Fruit fly (Drosophila melanogaster): ENCODE measurements around the gene CG12877.
A peak's percentile ranks its signal among the peaks of the same experiment; 100 is the strongest.

Gene CG12877

DNA sequence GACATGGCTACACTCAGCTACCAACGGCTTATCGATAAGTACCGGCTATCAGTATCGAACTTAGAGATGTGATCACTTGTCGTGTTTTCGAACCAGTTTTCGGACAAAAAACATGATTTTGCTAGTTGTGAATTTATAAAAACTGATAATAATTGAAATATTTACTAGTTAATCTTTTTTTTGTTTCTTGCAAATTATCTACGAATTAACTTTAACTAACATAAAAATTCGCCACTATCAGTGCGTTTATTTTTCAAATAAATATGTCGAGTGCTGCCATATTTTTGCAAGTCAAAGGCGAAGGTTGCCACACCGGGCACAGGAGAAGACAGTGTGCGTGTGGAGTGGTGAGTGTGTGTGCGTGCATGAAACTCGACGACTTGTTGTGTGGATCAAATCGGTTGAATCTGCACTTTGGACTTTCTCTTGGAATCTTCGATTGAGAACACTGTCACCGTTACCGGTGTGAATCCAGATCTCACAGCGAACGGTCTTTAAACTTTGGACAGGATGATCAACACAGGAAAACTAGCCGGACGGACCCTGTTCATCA is 29.6 kb upstream of the CG12877 start, which contains the start of gene Hsdl2 (continued):
- TF ChIP-seq CG14050 (GFP tag; IDR thresholded peaks at IDR 0.05) (peak; percentile 47; the same call in 2 of the 3 replicates), hbn (GFP tag; IDR thresholded peaks at IDR 0.05; ENCODE audit: partially characterized antibody) (peak; percentile 56; the same call in 1 of the 2 replicates), gsb-n (tag; optimal IDR thresholded peaks at IDR 0.05) (no peak), stc (GFP tag; IDR thresholded peaks at IDR 0.05) (no peak), run (tag; optimal IDR thresholded peaks at IDR 0.05) (no peak), cas (GFP tag; IDR thresholded peaks at IDR 0.05) (no peak), CG16813 (GFP tag; IDR thresholded peaks at IDR 0.05; ENCODE audit: partially characterized antibody) (peak; percentile 79), dm (GFP tag; optimal IDR thresholded peaks at IDR 0.05) (peak; percentile 32), CG2678 (tag; optimal IDR thresholded peaks at IDR 0.05) (no peak), zfh2 (GFP tag; optimal IDR thresholded peaks at IDR 0.05) (peak; percentile 12), CG13424 (tag; optimal IDR thresholded peaks at IDR 0.05) (peak; percentile 55), maf-S (GFP tag; optimal IDR thresholded peaks at IDR 0.05) (no peak), CG33213 (GFP tag; optimal IDR thresholded peaks at IDR 0.05) (peak; percentile 38), sug (tag; optimal IDR thresholded peaks at IDR 0.05) (no peak), her (GFP tag; optimal IDR thresholded peaks at IDR 0.05) (no peak), Hand (GFP tag; optimal IDR thresholded peaks at IDR 0.05) (no peak), ham (GFP tag; IDR thresholded peaks at IDR 0.05) (no peak), pnt (GFP tag; optimal IDR thresholded peaks at IDR 0.05) (no peak), CG1529 (GFP tag; optimal IDR thresholded peaks at IDR 0.05) (no peak), CG6854 (GFP tag; optimal IDR thresholded peaks at IDR 0.05) (no peak), Dip3 (GFP tag; optimal IDR thresholded peaks at IDR 0.05) (peak; percentile 50), Sry-δ (GFP tag; optimal IDR thresholded peaks at IDR 0.05) (peak; percentile 86), stwl (tag; optimal IDR thresholded peaks at IDR 0.05) (peak; percentile 15), CG1024 (GFP tag; IDR thresholded peaks at IDR 0.05) (no peak), CG15696 (tag; optimal IDR thresholded peaks at IDR 0.05) (no peak), exex (tag; optimal IDR thresholded peaks at IDR 0.05) (no peak), tin (GFP tag; optimal IDR thresholded peaks at IDR 0.05) (peak; percentile 52), kay (GFP tag; optimal IDR thresholded peaks at IDR 0.05) (no peak), Ets97D (GFP tag; optimal IDR thresholded peaks at IDR 0.05) (peak; percentile 33), fd3F (GFP tag; optimal IDR thresholded peaks at IDR 0.05) (no peak), CG12744 (GFP tag; optimal IDR thresholded peaks at IDR 0.05) (no peak), Lhr (GFP tag; optimal IDR thresholded peaks at IDR 0.05) (peak; percentile 68), trem (tag; optimal IDR thresholded peaks at IDR 0.05) (peak; percentile 57), CG32772 (GFP tag; IDR thresholded peaks at IDR 0.05) (0 out of 2 replicates have a peak, but pooled peaks have one; percentile 29), ems (GFP tag; optimal IDR thresholded peaks at IDR 0.05) (peak; percentile 16), gfzf (GFP tag; optimal IDR thresholded peaks at IDR 0.05) (peak; percentile 37), CG5180 (GFP tag; optimal IDR thresholded peaks at IDR 0.05) (peak; percentile 45), Opbp (GFP tag; IDR thresholded peaks at IDR 0.05; ENCODE audit: partially characterized antibody) (peak; percentile 65; the same call in 2 of the 3 replicates), pho (GFP tag; optimal IDR thresholded peaks at IDR 0.05) (peak; percentile 38), CG15011 (GFP tag; optimal IDR thresholded peaks at IDR 0.05) (no peak), CG7271 (tag; optimal IDR thresholded peaks at IDR 0.05) (no peak), schlank (tag; optimal IDR thresholded peaks at IDR 0.05) (no peak)

Measured in whole organism, embryonic.